Worm (Caenorhabditis elegans): ENCODE measurements around the gene snx-1.

DNA sequence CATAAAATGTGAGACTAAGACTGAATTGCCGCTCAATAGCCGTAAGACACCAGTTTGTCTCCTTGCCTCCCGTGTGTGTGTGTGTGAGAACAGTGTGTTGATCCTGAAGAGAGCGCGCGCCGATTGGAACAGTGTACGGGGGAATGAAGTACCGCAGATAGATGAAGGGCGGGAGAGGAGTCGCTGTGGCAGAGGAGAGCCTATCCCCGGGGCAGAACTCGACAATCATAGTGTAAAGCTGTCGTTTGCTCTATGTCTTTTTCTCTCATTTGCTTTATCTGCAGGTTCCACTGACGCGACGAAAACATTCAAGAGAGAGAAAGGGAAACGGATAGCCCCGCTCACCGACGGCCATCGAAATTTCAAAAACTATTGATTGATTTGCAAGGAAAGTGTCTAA is 46.9 kb upstream of the snx-1 start:
- TF ChIP-seq T22C8.4 (GFP tag; IDR thresholded peaks at IDR 0.05) (no peak), ref-1 (GFP tag; conservative IDR thresholded peaks at IDR 0.05) (no peak), ztf-23 (GFP tag; IDR thresholded peaks at IDR 0.05) (no peak)
